Worm (Caenorhabditis elegans): ENCODE data around the gene srg-7.

DNA sequence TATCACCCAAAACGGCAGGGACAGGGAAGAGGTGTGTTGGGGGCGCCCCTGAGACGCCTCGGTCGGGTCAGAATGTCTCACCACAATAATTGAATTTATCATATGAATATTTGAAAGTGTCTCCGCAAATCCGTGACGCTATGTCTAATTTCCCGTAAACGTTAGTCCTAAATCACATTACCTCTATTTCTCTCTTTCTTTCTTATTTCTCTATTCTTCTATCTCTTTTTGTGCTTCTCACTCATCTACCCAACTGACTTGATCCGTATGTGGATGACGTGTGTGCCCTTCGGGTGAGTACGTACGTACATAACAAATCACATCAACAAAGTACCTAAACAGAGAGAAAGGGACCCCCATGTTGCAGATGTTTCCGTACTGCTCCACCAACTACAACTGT lies 49.4 kb upstream of the srg-7 start:
- TF ChIP-seq nhr-237 (tag; optimal IDR thresholded peaks at IDR 0.05) (no peak), elt-3 (tag; optimal IDR thresholded peaks at IDR 0.05) (no peak), efl-3 (GFP tag; optimal IDR thresholded peaks at IDR 0.05) (no peak), ama-1 (optimal IDR thresholded peaks at IDR 0.05) (no peak), nhr-85 (tag) (no peak), ceh-90 (tag; optimal IDR thresholded peaks at IDR 0.05) (no peak)

All from whole organism, L1 larva.